Fruit fly (Drosophila melanogaster): ENCODE results near the gene bnk.

Gene bnk

dm6 chr3R:31222125-31222889 is 29.1 kb downstream of the bnk start (continued):
- TF ChIP-seq Nf-YB (GFP tag; optimal IDR thresholded peaks at IDR 0.05) (peak; percentile 66), nom (GFP tag; optimal IDR thresholded peaks at IDR 0.05) (no peak), Jarid2 (GFP tag; optimal IDR thresholded peaks at IDR 0.05) (peak; percentile 12), Chrac-16 (GFP tag; optimal IDR thresholded peaks at IDR 0.05) (peak; percentile 82), Pdp1 (GFP tag; optimal IDR thresholded peaks at IDR 0.05) (peak; percentile 76 to 86), Scr (GFP tag; IDR thresholded peaks at IDR 0.05; ENCODE audit: partially characterized antibody) (no peak), vfl (GFP tag; optimal IDR thresholded peaks at IDR 0.05) (peak; percentile 82), Hmx (GFP tag; optimal IDR thresholded peaks at IDR 0.05) (peak; percentile 40), br (optimal IDR thresholded peaks at IDR 0.05) (no peak), ATbp (GFP tag; optimal IDR thresholded peaks at IDR 0.05) (peak; percentile 80), CG43689 (GFP tag; IDR thresholded peaks at IDR 0.05) (no peak), CG12942 (GFP tag; optimal IDR thresholded peaks at IDR 0.05) (peak; percentile 77), H15 (GFP tag; IDR thresholded peaks at IDR 0.05) (no peak), insv (GFP tag; optimal IDR thresholded peaks at IDR 0.05) (peak in 1 of 2 experiments; percentile 40), bigmax (GFP tag; optimal IDR thresholded peaks at IDR 0.05) (no peak), Fer3 (tag; optimal IDR thresholded peaks at IDR 0.05) (peak; percentile 85), Antp (GFP tag; optimal IDR thresholded peaks at IDR 0.05) (peak; percentile 89), CG12071 (GFP tag; optimal IDR thresholded peaks at IDR 0.05) (peak; percentile 74), toy (GFP tag; IDR thresholded peaks at IDR 0.05) (no peak), pita (GFP tag; optimal IDR thresholded peaks at IDR 0.05) (no peak), jumu (GFP tag; optimal IDR thresholded peaks at IDR 0.05) (peak; percentile 78), CG11696 (GFP tag; IDR thresholded peaks at IDR 0.05) (no peak), CG18599 (GFP tag; optimal IDR thresholded peaks at IDR 0.05) (peak; percentile 95), CG11247 (GFP tag; IDR thresholded peaks at IDR 0.05) (no peak), D19B (GFP tag; optimal IDR thresholded peaks at IDR 0.05) (peak; percentile 67), CG7556 (GFP tag; optimal IDR thresholded peaks at IDR 0.05) (peak; percentile 94), Myb (GFP tag; optimal IDR thresholded peaks at IDR 0.05) (peak; percentile 76), Sry-β (GFP tag; optimal IDR thresholded peaks at IDR 0.05) (peak; percentile 16), tgo (GFP tag; IDR thresholded peaks at IDR 0.05) (no peak), Usf (GFP tag; optimal IDR thresholded peaks at IDR 0.05) (peak; percentile 64), CG10274 (GFP tag; optimal IDR thresholded peaks at IDR 0.05) (peak; percentile 63), CG6654 (GFP tag; optimal IDR thresholded peaks at IDR 0.05) (peak; percentile 28), CG6765 (GFP tag; optimal IDR thresholded peaks at IDR 0.05) (peak; percentile 79), dysf (GFP tag; IDR thresholded peaks at IDR 0.05) (no peak), Poxn (GFP tag; IDR thresholded peaks at IDR 0.05) (no peak), CG17568 (GFP tag; optimal IDR thresholded peaks at IDR 0.05) (peak; percentile 79), CG1647 (GFP tag; optimal IDR thresholded peaks at IDR 0.05) (peak; percentile 62), scrt (GFP tag; optimal IDR thresholded peaks at IDR 0.05) (peak; percentile 71), Bdp1 (GFP tag; optimal IDR thresholded peaks at IDR 0.05) (peak; percentile 69), Sox102F (GFP tag; optimal IDR thresholded peaks at IDR 0.05) (peak; percentile 81), aop (GFP tag; IDR thresholded peaks at IDR 0.05) (no peak), jing (GFP tag; optimal IDR thresholded peaks at IDR 0.05) (no peak), pfk (GFP tag; optimal IDR thresholded peaks at IDR 0.05) (no peak), Sin3A (optimal IDR thresholded peaks at IDR 0.05) (no peak), CG10543 (GFP tag; optimal IDR thresholded peaks at IDR 0.05) (peak; percentile 82), dm (GFP tag; optimal IDR thresholded peaks at IDR 0.05) (peak; percentile 40)
